Worm (Caenorhabditis elegans): ENCODE measurements around the gene hpo-36.

ce11 chrV:3743172-3743626 is 4.0 kb upstream of the hpo-36 start, which contains the start of gene mtm-9:
- no peak for TF ChIP-seq T20F7.1 (GFP tag; optimal IDR thresholded peaks at IDR 0.05)
- no peak for TF ChIP-seq saeg-2 (GFP tag; IDR thresholded peaks at IDR 0.05)
- TF ChIP-seq F44E2.7 (GFP tag; IDR thresholded peaks at IDR 0.05): no peak
- no peak for TF ChIP-seq nhr-28 (tag; optimal IDR thresholded peaks at IDR 0.05)
